Fruit fly (Drosophila melanogaster): ENCODE data around the gene cdm.

Gene cdm

DNA sequence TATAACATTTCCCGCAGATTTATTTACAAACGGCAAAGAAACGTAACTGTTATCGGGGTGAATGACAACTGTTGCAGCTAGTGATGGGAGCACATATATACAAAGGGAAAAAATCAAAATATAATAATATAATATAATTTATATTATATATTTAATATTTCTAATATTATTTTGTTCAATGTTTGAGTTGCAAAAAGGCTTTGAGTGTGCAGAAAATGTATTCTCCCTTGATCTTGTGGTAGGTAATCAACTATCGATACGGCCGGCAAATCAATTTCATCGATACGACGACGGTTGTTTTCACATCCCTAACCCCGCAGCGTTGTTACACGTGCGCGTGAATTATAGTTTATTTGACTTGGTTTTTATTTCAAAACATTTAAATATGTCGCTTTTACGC, 40.2 kb upstream of the cdm start, which contains the start of the genes mTerf5 and Non3 (continued):
- peak; percentile 62 for TF ChIP-seq CG10979 (tag; optimal IDR thresholded peaks at IDR 0.05)
- no peak for TF ChIP-seq sima (GFP tag; optimal IDR thresholded peaks at IDR 0.05)
- TF ChIP-seq CG31441 (GFP tag; IDR thresholded peaks at IDR 0.05), result peak; percentile 64
- TF ChIP-seq schlank (tag; optimal IDR thresholded peaks at IDR 0.05), result no peak
- TF ChIP-seq ken (GFP tag; IDR thresholded peaks at IDR 0.05), result peak; percentile 45; the same call in 1 of the 3 replicates
- TF ChIP-seq kay (GFP tag; optimal IDR thresholded peaks at IDR 0.05), result no peak
- no peak for TF ChIP-seq ara (GFP tag; IDR thresholded peaks at IDR 0.05)
- peak; percentile 51 for TF ChIP-seq CG17328 (GFP tag; IDR thresholded peaks at IDR 0.05)
- no peak for TF ChIP-seq CG7357 (GFP tag; IDR thresholded peaks at IDR 0.05)
- peak; percentile 25; the same call in 1 of the 2 replicates for TF ChIP-seq sob (GFP tag; IDR thresholded peaks at IDR 0.05)
- 0 out of 2 replicates have a peak, but pooled peaks have one; percentile 40 for TF ChIP-seq ranshi (GFP tag; IDR thresholded peaks at IDR 0.05)
- TF ChIP-seq CG15073 (GFP tag; optimal IDR thresholded peaks at IDR 0.05), result no peak
- peak; percentile 88 for TF ChIP-seq dm (GFP tag; optimal IDR thresholded peaks at IDR 0.05)
- TF ChIP-seq CG43689 (GFP tag; IDR thresholded peaks at IDR 0.05), result 0 out of 2 replicates have a peak, but pooled peaks have one; percentile 12
- TF ChIP-seq Eip74EF (GFP tag; optimal IDR thresholded peaks at IDR 0.05), result no peak
- TF ChIP-seq CG14710 (tag; optimal IDR thresholded peaks at IDR 0.05), result peak; percentile 78
- TF ChIP-seq ind (GFP tag; optimal IDR thresholded peaks at IDR 0.05), result peak; percentile 68
- TF ChIP-seq slou (GFP tag; optimal IDR thresholded peaks at IDR 0.05), result no peak
- TF ChIP-seq NFAT (GFP tag; IDR thresholded peaks at IDR 0.05), result no peak
- TF ChIP-seq CG5953 (GFP tag; IDR thresholded peaks at IDR 0.05), result no peak
- no peak for TF ChIP-seq CG31365 (tag; optimal IDR thresholded peaks at IDR 0.05)
- TF ChIP-seq CG7745 (tag; optimal IDR thresholded peaks at IDR 0.05), result no peak
- no peak for TF ChIP-seq C15 (GFP tag; IDR thresholded peaks at IDR 0.05)
- TF ChIP-seq p53 (GFP tag; optimal IDR thresholded peaks at IDR 0.05), result no peak
- TF ChIP-seq CG6272 (GFP tag; IDR thresholded peaks at IDR 0.05), result peak; percentile 62
- TF ChIP-seq zfh2 (GFP tag; optimal IDR thresholded peaks at IDR 0.05), result peak; percentile 45
- TF ChIP-seq CG34224 (GFP tag; IDR thresholded peaks at IDR 0.05; ENCODE audit: partially characterized antibody), result peak; percentile 90
- peak; percentile 6 for TF ChIP-seq Sry-β (GFP tag; optimal IDR thresholded peaks at IDR 0.05)
- TF ChIP-seq psq (GFP tag; optimal IDR thresholded peaks at IDR 0.05), result peak; percentile 41
- TF ChIP-seq CG5245 (GFP tag; optimal IDR thresholded peaks at IDR 0.05), result no peak
- no peak for TF ChIP-seq CG11398 (GFP tag; optimal IDR thresholded peaks at IDR 0.05)
- no peak for TF ChIP-seq CG34376 (GFP tag; optimal IDR thresholded peaks at IDR 0.05)
- peak; percentile 61 for TF ChIP-seq CG32767 (GFP tag; IDR thresholded peaks at IDR 0.05)
- TF ChIP-seq abd-A (tag; optimal IDR thresholded peaks at IDR 0.05), result no peak
- no peak for TF ChIP-seq tll (GFP tag; optimal IDR thresholded peaks at IDR 0.05)
- peak; percentile 2 to 73 for TF ChIP-seq dpn (GFP tag; optimal IDR thresholded peaks at IDR 0.05)
- no peak for TF ChIP-seq z (GFP tag; IDR thresholded peaks at IDR 0.05)
- TF ChIP-seq CG1647 (GFP tag; optimal IDR thresholded peaks at IDR 0.05), result no peak
- TF ChIP-seq insv (GFP tag; optimal IDR thresholded peaks at IDR 0.05), result peak in 1 of 2 experiments; percentile 26
- TF ChIP-seq gem (tag; optimal IDR thresholded peaks at IDR 0.05), result peak; percentile 80
- TF ChIP-seq Nf-YC (tag; optimal IDR thresholded peaks at IDR 0.05), result peak; percentile 65
- no peak for TF ChIP-seq fd102C (GFP tag; optimal IDR thresholded peaks at IDR 0.05)
- peak; percentile 33 for TF ChIP-seq Ssrp (tag; optimal IDR thresholded peaks at IDR 0.05)
- TF ChIP-seq CG14667 (GFP tag; IDR thresholded peaks at IDR 0.05), result no peak
- TF ChIP-seq CG8944 (GFP tag; optimal IDR thresholded peaks at IDR 0.05), result peak; percentile 17
- TF ChIP-seq CG15514 (GFP tag; optimal IDR thresholded peaks at IDR 0.05), result peak; percentile 62
- TF ChIP-seq vvl (GFP tag; IDR thresholded peaks at IDR 0.05), result peak; percentile 66
- TF ChIP-seq CG18619 (GFP tag; optimal IDR thresholded peaks at IDR 0.05), result peak; percentile 9
- TF ChIP-seq stwl (tag; optimal IDR thresholded peaks at IDR 0.05), result peak; percentile 67
- no peak for TF ChIP-seq CG8478 (optimal IDR thresholded peaks at IDR 0.05)
- TF ChIP-seq tgo (GFP tag; IDR thresholded peaks at IDR 0.05), result peak; percentile 32; the same call in 1 of the 3 replicates
- no peak for TF ChIP-seq CG1792 (GFP tag; optimal IDR thresholded peaks at IDR 0.05)
